Worm (Caenorhabditis elegans) whole organism, dauer: ENCODE measurements around the gene Y38H6C.13.

Source experiments
- unc-62 ChIP-seq: sonication (generic microtip); optimal IDR thresholded peaks from 2 replicates; lab custom pipeline; 2017; ENCODE audit warnings: missing biosample characterization, missing genetic modification reagents, missing genetic modification characterization

Gene Y38H6C.13

ce11 chrV:20517005-20517404 lies 10.6 kb upstream of the Y38H6C.13 start:
- TF ChIP-seq unc-62: no peak

DNA sequence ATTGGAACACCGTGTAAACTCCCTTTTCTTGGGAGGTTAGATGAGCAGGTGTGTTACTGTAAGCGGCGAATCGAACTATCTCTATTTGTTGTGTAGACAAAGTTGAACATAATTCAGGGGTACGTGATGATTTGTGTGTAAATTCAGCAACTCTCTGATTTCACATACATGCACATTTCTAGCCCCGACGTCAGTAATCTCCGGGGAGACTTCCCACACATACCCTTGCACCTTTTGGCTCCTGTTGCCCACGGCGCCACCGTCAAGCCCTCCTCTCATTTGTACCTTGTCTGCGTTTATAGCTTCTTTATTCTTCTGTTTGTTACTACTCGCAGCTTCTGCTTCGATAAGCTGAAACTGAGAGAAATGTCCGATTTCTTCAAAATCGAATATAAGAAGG lies 8.7 kb upstream of the Y38H6C.13 start, which contains the start of gene Y38H6C.25:
TSS of gene Y38H6C.25 (plus strand) at position 301 of the 400 bp plus-strand sequence.
- TF ChIP-seq unc-62: no peak

DNA sequence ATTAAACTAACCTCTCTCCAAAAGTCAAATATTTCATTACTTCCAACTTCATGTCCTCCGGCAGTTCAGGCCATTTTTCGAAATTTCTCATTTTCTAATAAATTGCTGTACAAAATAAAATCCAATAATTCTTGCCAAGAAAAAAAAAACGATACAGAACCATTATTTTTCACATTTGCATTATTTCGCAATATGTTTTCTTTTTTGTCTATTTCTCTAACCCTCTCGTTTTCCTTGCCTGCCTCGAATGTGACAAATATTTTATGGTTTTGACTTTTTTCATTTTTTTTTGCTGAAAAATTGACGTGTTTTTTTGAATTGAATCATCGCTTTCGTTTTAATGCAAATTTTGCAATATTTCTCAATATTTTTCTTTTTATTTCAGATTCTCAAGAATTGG lies 5.4 kb upstream of the Y38H6C.13 start, which contains the start of the genes Y38H6C.9 and fbxa-150:
TSS of gene Y38H6C.9 (minus strand) at position 52 of the 400 bp plus-strand sequence.
TSS of gene fbxa-150 (plus strand) at position 380 of the 400 bp plus-strand sequence.
- TF ChIP-seq unc-62: no peak

- TF ChIP-seq unc-62: no peak
Measured at ce11 chrV:20525816-20526459, 1.7 kb upstream of the Y38H6C.13 start, which contains the start of the genes srh-166 and Y38H6C.24. srh-166 (minus strand) TSS chrV:20525866. Y38H6C.24 (plus strand) TSS chrV:20526435.

- TF ChIP-seq unc-62: no peak
Measured at ce11 chrV:20534072-20534471, 6.5 kb downstream of the Y38H6C.13 start, which contains the start of gene famh-161. famh-161 (minus strand) TSS chrV:20534172.

DNA sequence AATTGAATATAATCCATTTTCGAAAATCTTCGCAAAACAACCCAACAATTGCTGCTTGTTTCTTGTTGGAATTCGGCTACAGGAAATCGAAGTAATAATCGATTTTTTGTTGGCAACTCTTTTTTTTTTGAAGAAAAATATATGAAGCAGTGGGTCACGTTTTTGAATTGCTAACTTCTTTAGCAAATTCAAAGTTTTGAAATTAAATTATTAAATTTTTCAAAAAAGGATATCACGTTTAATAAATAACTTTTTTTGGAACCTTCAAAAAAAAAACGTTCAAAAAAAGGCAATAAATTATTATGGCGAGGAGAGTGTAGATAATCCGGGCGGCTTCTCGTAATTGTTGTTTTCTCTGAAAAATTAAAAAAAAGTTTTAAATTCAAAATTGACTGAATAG lies 8.6 kb downstream of the Y38H6C.13 start, which contains the start of gene Y38H6C.15:
TSS of gene Y38H6C.15 (minus strand) at position 101 of the 400 bp plus-strand sequence.
- TF ChIP-seq unc-62: no peak

- TF ChIP-seq unc-62: no peak
Measured at ce11 chrV:20539055-20539454, 11.5 kb downstream of the Y38H6C.13 start, which contains the start of gene Y38H6C.16. Y38H6C.16 (minus strand) TSS chrV:20539347.

DNA sequence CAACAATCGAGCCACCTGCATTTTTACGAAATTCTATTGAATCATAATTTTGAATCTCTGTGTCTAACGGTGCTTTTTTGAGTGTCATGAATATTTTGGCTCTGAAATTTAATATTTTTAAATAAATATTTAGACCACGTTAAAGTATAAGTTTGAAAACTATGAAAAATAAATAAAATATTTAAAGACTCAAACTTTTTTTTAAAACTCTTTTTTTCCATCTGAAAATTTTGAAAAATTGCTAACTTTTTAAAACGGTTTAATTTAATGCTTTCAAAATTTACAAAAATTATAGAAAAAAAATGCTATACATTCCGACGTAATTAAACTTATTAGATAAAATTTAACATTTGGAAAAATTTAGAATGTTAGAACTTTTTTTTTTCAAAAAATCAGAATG lies 16.5 kb downstream of the Y38H6C.13 start, which contains the start of gene slc-36.3:
TSS of gene slc-36.3 (minus strand) at position 101 of the 400 bp plus-strand sequence.
- TF ChIP-seq unc-62: no peak

- TF ChIP-seq unc-62: no peak
Measured at ce11 chrV:20544610-20545009, 17.0 kb downstream of the Y38H6C.13 start.

ce11 chrV:20545742-20546141 lies 18.1 kb downstream of the Y38H6C.13 start:
- no peak for TF ChIP-seq unc-62

ce11 chrV:20547048-20547447 lies 19.5 kb downstream of the Y38H6C.13 start, which contains the start of gene Y38H6C.18:
Y38H6C.18 (minus strand) TSS chrV:20547148.
- TF ChIP-seq unc-62: no peak

DNA sequence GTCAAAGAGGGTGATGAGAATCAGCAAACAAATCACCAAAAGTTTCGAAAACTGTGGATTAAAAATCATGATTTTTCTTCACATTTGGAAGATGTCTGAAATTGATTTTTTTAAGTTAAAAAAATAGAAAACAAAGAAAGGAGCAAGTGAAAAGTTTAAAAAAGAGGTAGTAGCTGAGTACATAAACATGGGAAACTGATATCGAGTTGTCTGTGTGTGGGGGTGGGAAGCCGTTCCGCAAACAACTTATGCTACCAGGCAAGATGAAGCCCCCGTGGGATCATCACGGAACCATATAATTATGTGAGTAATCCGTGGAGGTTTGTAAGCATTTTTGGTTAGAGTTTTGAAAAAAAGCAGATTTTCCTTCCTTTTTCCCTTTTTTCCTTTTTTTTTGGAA lies 23.5 kb downstream of the Y38H6C.13 start, which contains the start of gene Y38H6C.20:
TSS of gene Y38H6C.20 (minus strand) at position 101 of the 400 bp plus-strand sequence.
- TF ChIP-seq unc-62: no peak

DNA sequence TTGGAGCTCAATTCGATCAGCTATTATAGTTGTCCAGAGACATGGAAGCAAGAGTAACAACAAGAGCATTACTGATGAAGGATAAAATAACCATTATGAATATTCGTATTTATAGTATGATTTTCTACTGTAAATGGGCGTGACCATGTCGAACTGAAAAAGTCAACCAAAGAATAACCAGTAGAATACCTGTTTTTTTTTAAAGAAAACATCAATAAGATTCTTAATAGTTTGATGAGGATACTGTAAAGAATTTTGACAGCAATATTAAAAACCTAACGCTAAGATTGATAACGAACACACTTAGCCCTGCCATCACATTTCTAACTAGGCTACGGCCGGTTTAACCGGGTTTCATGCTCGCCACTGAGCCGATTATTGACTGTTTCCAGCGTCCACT lies 25.4 kb downstream of the Y38H6C.13 start, which contains the start of gene vmo-1:
TSS of gene vmo-1 (minus strand) at position 101 of the 400 bp plus-strand sequence.
- no peak for TF ChIP-seq unc-62

DNA sequence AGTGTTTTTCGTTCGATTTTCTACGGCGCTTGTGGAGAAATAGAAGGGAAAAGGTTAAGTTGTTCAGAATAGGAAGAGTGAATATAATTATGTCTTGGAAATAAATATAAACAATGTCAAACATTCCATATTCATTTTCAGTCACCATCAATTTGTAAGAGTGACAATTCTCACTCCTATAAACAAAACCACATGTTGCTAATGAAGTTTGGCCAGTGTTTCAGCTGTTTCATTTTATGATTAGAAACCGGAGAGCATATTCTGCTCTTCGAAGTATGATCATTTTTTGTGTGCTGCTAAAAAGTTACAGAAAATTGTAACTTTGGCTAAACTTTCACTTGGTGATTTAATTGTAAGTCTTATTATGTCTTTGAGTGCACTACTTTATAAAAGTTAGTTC lies 27.5 kb downstream of the Y38H6C.13 start, which contains the start of gene Y38H6C.21:
TSS of gene Y38H6C.21 (minus strand) at position 148 of the 400 bp plus-strand sequence.
- no peak for TF ChIP-seq unc-62

ce11 chrV:20556260-20556659 lies 28.7 kb downstream of the Y38H6C.13 start, which contains the start of gene Y38H6C.23:
Y38H6C.23 (minus strand) TSS chrV:20556360.
- no peak for TF ChIP-seq unc-62

- no peak for TF ChIP-seq unc-62
Measured at ce11 chrV:20558270-20558669, 30.7 kb downstream of the Y38H6C.13 start, which contains the start of gene abf-4. abf-4 (minus strand) TSS chrV:20558370.

DNA sequence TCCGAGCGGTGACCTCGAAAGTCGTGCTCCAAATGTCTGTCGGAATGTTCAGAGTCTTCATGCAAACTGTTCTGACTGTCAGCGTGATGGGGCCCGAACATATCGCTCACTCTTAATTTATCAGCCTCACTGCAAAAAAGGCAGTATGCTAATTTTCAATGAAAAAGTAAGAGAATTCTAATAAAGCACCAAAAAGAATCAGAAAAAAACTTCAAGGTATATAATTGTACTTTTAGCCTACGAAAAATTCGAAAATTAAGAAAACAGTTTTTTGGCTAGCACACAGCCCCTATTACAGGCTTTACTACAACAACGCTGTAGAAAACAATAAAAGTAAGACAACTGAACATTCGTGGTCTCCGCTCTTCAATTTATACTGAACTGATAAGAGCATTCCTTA lies 34.2 kb downstream of the Y38H6C.13 start, which contains the start of gene F26F2.1:
TSS of gene F26F2.1 (minus strand) at position 101 of the 400 bp plus-strand sequence.
- TF ChIP-seq unc-62: no peak
